Fruit fly (Drosophila melanogaster) S2 (cell line): Measurements from ENCODE around the gene CG17570.

ENCODE experiments used
- CG8478 ChIP-seq: fragments of >200 bp; optimal IDR thresholded peaks from 2 replicates; lab custom pipeline; 2018
- CTCF ChIP-seq, 2 experiments: fragments of >200 bp; optimal IDR thresholded peaks; 2 replicates each; lab custom pipeline; 2018

CG17570 gene

dm6 chr2L:20264324-20264567, at the start of gene CG17570:
Gene CG17570, minus strand, starts transcription at chr2L:20264424.
- TF ChIP-seq CG8478 (lab: Kevin White, UChicago) = no peak
- TF ChIP-seq CTCF (optimal IDR thresholded peaks at IDR 0.05; lab: Kevin White, UChicago) = no peak

dm6 chr2L:20313117-20313645, 49.0 kb upstream of the CG17570 start:
- TF ChIP-seq CTCF (optimal IDR thresholded peaks at IDR 0.05; lab: Kevin White, UChicago) (no peak), CG8478 (lab: Kevin White, UChicago) (no peak)

dm6 chr2L:20310751-20311387, 46.6 kb upstream of the CG17570 start, which contains the start of gene spir:
Gene spir, plus strand, starts transcription at chr2L:20311219.
- TF ChIP-seq CG8478 (lab: Kevin White, UChicago) (no peak), CTCF (optimal IDR thresholded peaks at IDR 0.05; lab: Kevin White, UChicago) (no peak)

dm6 chr2L:20296946-20297345, 32.7 kb upstream of the CG17570 start:
- TF ChIP-seq CTCF (optimal IDR thresholded peaks at IDR 0.05; lab: Kevin White, UChicago) = no peak
- TF ChIP-seq CG8478 (lab: Kevin White, UChicago) = no peak

- TF ChIP-seq CG8478 (lab: Kevin White, UChicago) = no peak
- no peak for TF ChIP-seq CTCF (optimal IDR thresholded peaks at IDR 0.05; lab: Kevin White, UChicago)
These were observed 31.6 kb upstream of the CG17570 start for dm6 chr2L:20295860-20296259.

- TF ChIP-seq CG8478 (lab: Kevin White, UChicago) (no peak), CTCF (optimal IDR thresholded peaks at IDR 0.05; lab: Kevin White, UChicago) (no peak)
These were observed 30.2 kb upstream of the CG17570 start, which contains the start of gene CG12617 for dm6 chr2L:20294393-20294792. Gene CG12617, plus strand, starts transcription at chr2L:20294693.

dm6 chr2L:20293940-20294339, 29.7 kb upstream of the CG17570 start:
- no peak for TF ChIP-seq CG8478 (lab: Kevin White, UChicago)
- TF ChIP-seq CTCF (optimal IDR thresholded peaks at IDR 0.05; lab: Kevin White, UChicago) = peak; percentile 92 to 94

- TF ChIP-seq CG8478 (lab: Kevin White, UChicago) (no peak), CTCF (optimal IDR thresholded peaks at IDR 0.05; lab: Kevin White, UChicago) (peak in 1 of 2 experiments; percentile 6)
These were observed 26.4 kb upstream of the CG17570 start for dm6 chr2L:20290665-20291064.

- TF ChIP-seq CTCF (optimal IDR thresholded peaks at IDR 0.05; lab: Kevin White, UChicago) = peak; percentile 23 to 49
- no peak for TF ChIP-seq CG8478 (lab: Kevin White, UChicago)
These were observed 23.0 kb upstream of the CG17570 start for dm6 chr2L:20287189-20287588.

dm6 chr2L:20267181-20267580, 3.0 kb upstream of the CG17570 start:
- TF ChIP-seq CTCF (optimal IDR thresholded peaks at IDR 0.05; lab: Kevin White, UChicago) (no peak), CG8478 (lab: Kevin White, UChicago) (no peak)

- TF ChIP-seq CG8478 (lab: Kevin White, UChicago) (no peak), CTCF (optimal IDR thresholded peaks at IDR 0.05; lab: Kevin White, UChicago) (no peak)
These were observed 634 bp upstream of the CG17570 start for dm6 chr2L:20264568-20265547.

dm6 chr2L:20263050-20263449, 1.2 kb downstream of the CG17570 start:
- TF ChIP-seq CG8478 (lab: Kevin White, UChicago) (no peak), CTCF (optimal IDR thresholded peaks at IDR 0.05; lab: Kevin White, UChicago) (no peak)

dm6 chr2L:20257092-20257491, 7.1 kb downstream of the CG17570 start, which contains the start of gene CG17571:
Gene CG17571, minus strand, starts transcription at chr2L:20257192.
- no peak for TF ChIP-seq CTCF (optimal IDR thresholded peaks at IDR 0.05; lab: Kevin White, UChicago)
- no peak for TF ChIP-seq CG8478 (lab: Kevin White, UChicago)

dm6 chr2L:20242586-20243157, 21.6 kb downstream of the CG17570 start:
- TF ChIP-seq CTCF (optimal IDR thresholded peaks at IDR 0.05; lab: Kevin White, UChicago) = no peak
- no peak for TF ChIP-seq CG8478 (lab: Kevin White, UChicago)

dm6 chr2L:20240171-20240570, 24.1 kb downstream of the CG17570 start:
- TF ChIP-seq CG8478 (lab: Kevin White, UChicago) (no peak), CTCF (optimal IDR thresholded peaks at IDR 0.05; lab: Kevin White, UChicago) (no peak)
